Worm (Caenorhabditis elegans) whole organism, L2 larva: ENCODE data around the gene arrd-1.

Experiments
- F13H6.1 ChIP-seq: sonication (generic microtip); optimal IDR thresholded peaks from 2 replicates; lab custom pipeline; 2016; ENCODE audit warnings: missing genetic modification characterization, missing compliant biosample characterization
- ZK546.5 ChIP-seq: sonication (generic microtip); optimal IDR thresholded peaks from 2 replicates; lab custom pipeline; 2017; ENCODE audit warnings: missing biosample characterization, missing genetic modification characterization
- elt-1 ChIP-seq: fragments of 150-350 bp; optimal IDR thresholded peaks from 2 replicates; lab custom pipeline; 2014; ENCODE audit warnings: missing biosample characterization, missing genetic modification characterization
- lin-11 ChIP-seq: fragments of 150-350 bp; sonication (generic microtip); optimal IDR thresholded peaks from 2 replicates; lab custom pipeline; 2014; ENCODE audit warnings: missing biosample characterization, missing genetic modification characterization, inconsistent platforms, mixed read lengths
- lin-39 ChIP-seq: fragments of 150-350 bp; optimal IDR thresholded peaks from 2 replicates; lab custom pipeline; 2014; ENCODE audit warnings: missing biosample characterization, missing genetic modification reagents, missing genetic modification characterization
- lsy-2 ChIP-seq, 2 experiments: fragments of 150-350 bp in 1 of 2; sonication (generic microtip) in 1 of 2; optimal IDR thresholded peaks; 2 replicates each; lab custom pipeline; 2014 to 2017; ENCODE audit warnings: missing biosample characterization in 2 of 2, missing genetic modification characterization in 2 of 2
- nhr-12 ChIP-seq: fragments of 150-350 bp; optimal IDR thresholded peaks from 2 replicates; lab custom pipeline; 2014; ENCODE audit warnings: missing biosample characterization, missing genetic modification characterization
- nhr-6 ChIP-seq: fragments of 150-350 bp; optimal IDR thresholded peaks from 2 replicates; lab custom pipeline; 2014; ENCODE audit warnings: missing biosample characterization, missing genetic modification characterization
- skn-1 ChIP-seq: sonication (generic microtip); optimal IDR thresholded peaks from 2 replicates; lab custom pipeline; 2017; ENCODE audit warnings: missing biosample characterization, missing genetic modification characterization
- ztf-11 ChIP-seq: sonication (generic microtip); optimal IDR thresholded peaks from 2 replicates; lab custom pipeline; 2017; ENCODE audit warnings: missing biosample characterization, missing genetic modification characterization
- ztf-4 ChIP-seq: fragments of 150-350 bp; optimal IDR thresholded peaks from 2 replicates; lab custom pipeline; 2014; ENCODE audit warnings: missing biosample characterization, missing genetic modification characterization

- TF ChIP-seq ztf-4 (tag; lab: Kevin White, UChicago) (no peak), nhr-6 (no peak), lsy-2 (tag; optimal IDR thresholded peaks at IDR 0.05; lab: Kevin White, UChicago) (no peak), lin-11 (tag; lab: Kevin White, UChicago) (no peak), lin-39 (tag; lab: Kevin White, UChicago) (no peak), nhr-12 (tag; lab: Kevin White, UChicago) (no peak), skn-1 (tag; lab: Kevin White, UChicago) (no peak), ztf-11 (tag; lab: Kevin White, UChicago) (no peak), F13H6.1 (tag; lab: Kevin White, UChicago) (no peak), elt-1 (no peak), ZK546.5 (tag; lab: Kevin White, UChicago) (no peak)
Measured at ce11 chrII:591110-591509, 36.2 kb upstream of the arrd-1 start, which contains the start of gene W08F4.10.
